ENCODE assay signal across 1 fruit fly cellular context in the genomic region with DNA sequence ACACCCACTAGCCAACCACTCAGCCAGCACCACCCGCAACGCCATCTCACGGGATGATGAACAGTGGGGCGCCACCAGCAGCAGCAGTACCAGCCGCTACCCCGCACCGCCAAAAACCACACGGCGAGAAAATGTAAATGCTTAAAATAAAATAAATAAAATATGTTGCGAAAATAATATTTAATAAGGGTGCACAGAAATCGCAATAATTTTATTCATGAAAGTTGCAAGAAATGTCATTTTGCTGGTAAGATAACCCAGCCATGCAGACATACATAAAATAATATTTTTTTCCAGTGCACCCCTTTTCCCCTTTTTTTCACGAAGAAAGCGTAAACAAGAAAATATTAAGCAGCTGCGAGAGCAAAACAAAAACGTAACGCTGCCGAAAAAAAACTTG.
A peak's percentile ranks its signal among the peaks of the same experiment; 100 is the strongest.
TF ChIP-seq lines count a peak whose summit lies in the region.

No protein-coding gene starts in this region.

TF ChIP-seq in whole organism, embryonic, 481 proteins besides CTCF, POLR2A, EP300 and RAD21 (continued from another document and continues in another):
- TF ChIP-seq Hr3 (GFP tag; optimal IDR thresholded peaks at IDR 0.05; lab: Kevin White, UChicago), result peak; percentile 49
- TF ChIP-seq ewg (GFP tag; optimal IDR thresholded peaks at IDR 0.05; lab: Kevin White, UChicago), result peak; percentile 38
- TF ChIP-seq sug (tag; optimal IDR thresholded peaks at IDR 0.05; lab: Kevin White, UChicago), result peak; percentile 37
- TF ChIP-seq CG15696 (tag; optimal IDR thresholded peaks at IDR 0.05; lab: Kevin White, UChicago), result peak; percentile 15
- peak; percentile 19 for TF ChIP-seq Chrac-16 (GFP tag; optimal IDR thresholded peaks at IDR 0.05; lab: Kevin White, UChicago)
- TF ChIP-seq CG7556 (GFP tag; optimal IDR thresholded peaks at IDR 0.05; lab: Kevin White, UChicago), result peak; percentile 85
- no peak for TF ChIP-seq sim (GFP tag; IDR thresholded peaks at IDR 0.05; lab: Robert Waterston, UW)
- TF ChIP-seq NFAT (GFP tag; IDR thresholded peaks at IDR 0.05; lab: Robert Waterston, UW), result no peak
- TF ChIP-seq dmrt99B (tag; optimal IDR thresholded peaks at IDR 0.05; lab: Kevin White, UChicago), result peak; percentile 78
- peak; percentile 39 for TF ChIP-seq CG12299 (tag; optimal IDR thresholded peaks at IDR 0.05; lab: Kevin White, UChicago)
- no peak for TF ChIP-seq tna (GFP tag; IDR thresholded peaks at IDR 0.05; lab: Robert Waterston, UW; ENCODE audit: partially characterized antibody)
- no peak for TF ChIP-seq mld (GFP tag; IDR thresholded peaks at IDR 0.05; lab: Robert Waterston, UW; ENCODE audit: partially characterized antibody)
- TF ChIP-seq CG5953 (GFP tag; IDR thresholded peaks at IDR 0.05; lab: Robert Waterston, UW), result no peak
- peak; percentile 46 for TF ChIP-seq esg (GFP tag; conservative IDR thresholded peaks at IDR 0.05; lab: Robert Waterston, UW)
- TF ChIP-seq sob (GFP tag; IDR thresholded peaks at IDR 0.05; lab: Robert Waterston, UW), result peak; percentile 70
- TF ChIP-seq chinmo (GFP tag; IDR thresholded peaks at IDR 0.05; lab: Robert Waterston, UW; ENCODE audit: partially characterized antibody), result no peak
- peak; percentile 39; the same call in 1 of the 3 replicates for TF ChIP-seq CG34422 (GFP tag; IDR thresholded peaks at IDR 0.05; lab: Robert Waterston, UW)
- peak; percentile 28 for TF ChIP-seq CG3407 (GFP tag; optimal IDR thresholded peaks at IDR 0.05; lab: Kevin White, UChicago)
- peak; percentile 58 for TF ChIP-seq CG15514 (GFP tag; optimal IDR thresholded peaks at IDR 0.05; lab: Kevin White, UChicago)
- peak; percentile 60 for TF ChIP-seq fd96Cb (tag; optimal IDR thresholded peaks at IDR 0.05; lab: Kevin White, UChicago)
- no peak for TF ChIP-seq ERR (GFP tag; optimal IDR thresholded peaks at IDR 0.05; lab: Kevin White, UChicago)
- TF ChIP-seq tgo (GFP tag; IDR thresholded peaks at IDR 0.05; lab: Robert Waterston, UW), result peak; percentile 72
- peak; percentile 47; the same call in 1 of the 2 replicates for TF ChIP-seq ara (GFP tag; IDR thresholded peaks at IDR 0.05; lab: Robert Waterston, UW)
- TF ChIP-seq CG7357 (GFP tag; IDR thresholded peaks at IDR 0.05; lab: Robert Waterston, UW), result peak; percentile 67; the same call in 1 of the 3 replicates
- peak; percentile 51 for TF ChIP-seq D19A (tag; optimal IDR thresholded peaks at IDR 0.05; lab: Kevin White, UChicago)
- TF ChIP-seq phol (tag; optimal IDR thresholded peaks at IDR 0.05; lab: Kevin White, UChicago), result peak; percentile 66
- TF ChIP-seq CG4730 (GFP tag; IDR thresholded peaks at IDR 0.05; lab: Robert Waterston, UW), result peak; percentile 64; the same call in 1 of the 2 replicates
- TF ChIP-seq Lhr (GFP tag; optimal IDR thresholded peaks at IDR 0.05; lab: Kevin White, UChicago), result no peak
- TF ChIP-seq CG17385 (GFP tag; optimal IDR thresholded peaks at IDR 0.05; lab: Kevin White, UChicago), result peak; percentile 61
- peak; percentile 48 for TF ChIP-seq CG4328 (GFP tag; optimal IDR thresholded peaks at IDR 0.05; lab: Kevin White, UChicago)
- TF ChIP-seq CG43689 (GFP tag; IDR thresholded peaks at IDR 0.05; lab: Robert Waterston, UW), result 0 out of 2 replicates have a peak, but pooled peaks have one; percentile 11
- peak; percentile 47 for TF ChIP-seq CG14667 (GFP tag; IDR thresholded peaks at IDR 0.05; lab: Robert Waterston, UW)
- TF ChIP-seq CG17361 (GFP tag; IDR thresholded peaks at IDR 0.05; lab: Robert Waterston, UW), result peak; percentile 66; the same call in 2 of the 3 replicates
- no peak for TF ChIP-seq gfzf (GFP tag; optimal IDR thresholded peaks at IDR 0.05; lab: Kevin White, UChicago)
- TF ChIP-seq sqz (GFP tag; optimal IDR thresholded peaks at IDR 0.05; lab: Kevin White, UChicago), result peak; percentile 40
- peak; percentile 67; the same call in 1 of the 2 replicates for TF ChIP-seq ttk (GFP tag; IDR thresholded peaks at IDR 0.05; lab: Robert Waterston, UW)
- peak; percentile 58 for TF ChIP-seq E2f1 (GFP tag; IDR thresholded peaks at IDR 0.05; lab: Robert Waterston, UW)
- TF ChIP-seq gem (tag; optimal IDR thresholded peaks at IDR 0.05; lab: Kevin White, UChicago), result peak; percentile 83
- TF ChIP-seq pum (GFP tag; optimal IDR thresholded peaks at IDR 0.05; lab: Kevin White, UChicago), result no peak
- TF ChIP-seq stc (GFP tag; IDR thresholded peaks at IDR 0.05; lab: Robert Waterston, UW), result peak; percentile 55; the same call in 1 of the 2 replicates
- peak; percentile 2 for TF ChIP-seq oc (tag; optimal IDR thresholded peaks at IDR 0.05; lab: Kevin White, UChicago)
- TF ChIP-seq CG33557 (GFP tag; optimal IDR thresholded peaks at IDR 0.05; lab: Kevin White, UChicago), result no peak
- 0 out of 2 replicates have a peak, but pooled peaks have one; percentile 20 for TF ChIP-seq CG1024 (GFP tag; IDR thresholded peaks at IDR 0.05; lab: Robert Waterston, UW)
- TF ChIP-seq CG2875 (GFP tag; optimal IDR thresholded peaks at IDR 0.05; lab: Kevin White, UChicago), result peak; percentile 29
- peak; percentile 41 for TF ChIP-seq zfh2 (GFP tag; optimal IDR thresholded peaks at IDR 0.05; lab: Kevin White, UChicago)
- TF ChIP-seq psq (GFP tag; optimal IDR thresholded peaks at IDR 0.05; lab: Kevin White, UChicago), result no peak
- peak; percentile 18 for TF ChIP-seq CrebB (tag; optimal IDR thresholded peaks at IDR 0.05; lab: Kevin White, UChicago)
- TF ChIP-seq Blimp-1 (GFP tag; optimal IDR thresholded peaks at IDR 0.05; lab: Kevin White, UChicago), result peak; percentile 66
- peak; percentile 37 for TF ChIP-seq CG17829 (tag; optimal IDR thresholded peaks at IDR 0.05; lab: Kevin White, UChicago)
- TF ChIP-seq vnd (GFP tag; IDR thresholded peaks at IDR 0.05; lab: Robert Waterston, UW; ENCODE audit: partially characterized antibody), result no peak
- TF ChIP-seq CG10321 (GFP tag; IDR thresholded peaks at IDR 0.05; lab: Robert Waterston, UW), result peak; percentile 19; the same call in 1 of the 2 replicates
- TF ChIP-seq sr (GFP tag; IDR thresholded peaks at IDR 0.05; lab: Robert Waterston, UW), result peak; percentile 23; the same call in 1 of the 3 replicates
- no peak for TF ChIP-seq CG7987 (GFP tag; optimal IDR thresholded peaks at IDR 0.05; lab: Kevin White, UChicago)
- peak; percentile 78 for TF ChIP-seq CG11504 (tag; optimal IDR thresholded peaks at IDR 0.05; lab: Kevin White, UChicago)
- TF ChIP-seq corto (GFP tag; optimal IDR thresholded peaks at IDR 0.05; lab: Kevin White, UChicago), result no peak
- no peak for TF ChIP-seq crol (GFP tag; IDR thresholded peaks at IDR 0.05; lab: Robert Waterston, UW)
- peak; percentile 66 for TF ChIP-seq CG12659 (GFP tag; optimal IDR thresholded peaks at IDR 0.05; lab: Kevin White, UChicago)
- peak; percentile 29 for TF ChIP-seq CG11723 (GFP tag; optimal IDR thresholded peaks at IDR 0.05; lab: Kevin White, UChicago)
- TF ChIP-seq CG8924 (tag; optimal IDR thresholded peaks at IDR 0.05; lab: Kevin White, UChicago), result peak; percentile 65
- TF ChIP-seq bcd (GFP tag; optimal IDR thresholded peaks at IDR 0.05; lab: Kevin White, UChicago), result peak; percentile 62
- no peak for TF ChIP-seq CG7928 (GFP tag; optimal IDR thresholded peaks at IDR 0.05; lab: Kevin White, UChicago)
- TF ChIP-seq ftz-f1 (GFP tag; optimal IDR thresholded peaks at IDR 0.05; lab: Kevin White, UChicago), result no peak
- TF ChIP-seq CG17802 (tag; optimal IDR thresholded peaks at IDR 0.05; lab: Kevin White, UChicago), result no peak
- no peak for TF ChIP-seq CG2129 (GFP tag; IDR thresholded peaks at IDR 0.05; lab: Robert Waterston, UW; ENCODE audit: partially characterized antibody)
- peak; percentile 60 for TF ChIP-seq org-1 (GFP tag; optimal IDR thresholded peaks at IDR 0.05; lab: Kevin White, UChicago)
- TF ChIP-seq Deaf1 (tag; optimal IDR thresholded peaks at IDR 0.05; lab: Kevin White, UChicago), result peak; percentile 40
- TF ChIP-seq ranshi (GFP tag; IDR thresholded peaks at IDR 0.05; lab: Robert Waterston, UW), result peak; percentile 34; the same call in 1 of the 2 replicates
- no peak for TF ChIP-seq trh (GFP tag; optimal IDR thresholded peaks at IDR 0.05; lab: Kevin White, UChicago)
- TF ChIP-seq Ada2b (GFP tag; IDR thresholded peaks at IDR 0.05; lab: Robert Waterston, UW), result peak; percentile 58
- TF ChIP-seq Vsx1 (GFP tag; optimal IDR thresholded peaks at IDR 0.05; lab: Kevin White, UChicago), result peak; percentile 4
- peak; percentile 57 for TF ChIP-seq tap (tag; optimal IDR thresholded peaks at IDR 0.05; lab: Kevin White, UChicago)
- peak; percentile 21 for TF ChIP-seq bab2 (GFP tag; optimal IDR thresholded peaks at IDR 0.05; lab: Kevin White, UChicago)
- peak; percentile 32; the same call in 1 of the 2 replicates for TF ChIP-seq ap (GFP tag; IDR thresholded peaks at IDR 0.05; lab: Robert Waterston, UW)
- peak; percentile 41 for TF ChIP-seq Nf-YC (tag; optimal IDR thresholded peaks at IDR 0.05; lab: Kevin White, UChicago)
- peak; percentile 66 for TF ChIP-seq ind (GFP tag; optimal IDR thresholded peaks at IDR 0.05; lab: Kevin White, UChicago)
- peak; percentile 65 for TF ChIP-seq Aef1 (GFP tag; IDR thresholded peaks at IDR 0.05; lab: Robert Waterston, UW)
- TF ChIP-seq CG9876 (GFP tag; optimal IDR thresholded peaks at IDR 0.05; lab: Kevin White, UChicago), result no peak
- peak; percentile 49; the same call in 1 of the 2 replicates for TF ChIP-seq klu (GFP tag; IDR thresholded peaks at IDR 0.05; lab: Robert Waterston, UW)
- peak; percentile 9 for TF ChIP-seq kah (GFP tag; optimal IDR thresholded peaks at IDR 0.05; lab: Kevin White, UChicago)
- no peak for TF ChIP-seq cad (GFP tag; optimal IDR thresholded peaks at IDR 0.05; lab: Kevin White, UChicago)
- TF ChIP-seq fd102C (GFP tag; optimal IDR thresholded peaks at IDR 0.05; lab: Kevin White, UChicago), result no peak
- TF ChIP-seq CG2120 (GFP tag; optimal IDR thresholded peaks at IDR 0.05; lab: Kevin White, UChicago), result peak; percentile 72
- no peak for TF ChIP-seq Ets65A (GFP tag; lab: Kevin White, UChicago)
- TF ChIP-seq B-H1 (GFP tag; IDR thresholded peaks at IDR 0.05; lab: Robert Waterston, UW), result peak; percentile 56
- TF ChIP-seq BtbVII (GFP tag; optimal IDR thresholded peaks at IDR 0.05; lab: Kevin White, UChicago), result peak; percentile 58
- TF ChIP-seq unpg (GFP tag; optimal IDR thresholded peaks at IDR 0.05; lab: Kevin White, UChicago), result peak; percentile 71
- peak; percentile 32 for TF ChIP-seq CG1647 (GFP tag; optimal IDR thresholded peaks at IDR 0.05; lab: Kevin White, UChicago)
- TF ChIP-seq CG10267 (tag; optimal IDR thresholded peaks at IDR 0.05; lab: Kevin White, UChicago), result peak; percentile 39
- TF ChIP-seq row (GFP tag; IDR thresholded peaks at IDR 0.05; lab: Robert Waterston, UW), result peak; percentile 81
- TF ChIP-seq Ptx1 (GFP tag; IDR thresholded peaks at IDR 0.05; lab: Robert Waterston, UW), result peak; percentile 80
- TF ChIP-seq ci (GFP tag; IDR thresholded peaks at IDR 0.05; lab: Robert Waterston, UW), result peak; percentile 77; the same call in 2 of the 3 replicates
- peak; percentile 38 for TF ChIP-seq CG4820 (GFP tag; optimal IDR thresholded peaks at IDR 0.05; lab: Kevin White, UChicago)
- no peak for TF ChIP-seq lov (optimal IDR thresholded peaks at IDR 0.05; lab: Kevin White, UChicago)
- TF ChIP-seq lov (GFP tag; IDR thresholded peaks at IDR 0.05; lab: Robert Waterston, UW), result no peak
- TF ChIP-seq Eip74EF (GFP tag; optimal IDR thresholded peaks at IDR 0.05; lab: Kevin White, UChicago), result peak in 1 of 2 experiments; percentile 29
- no peak for TF ChIP-seq CG42726 (GFP tag; IDR thresholded peaks at IDR 0.05; lab: Robert Waterston, UW; ENCODE audit: partially characterized antibody)
- TF ChIP-seq HLH54F (GFP tag; optimal IDR thresholded peaks at IDR 0.05; lab: Kevin White, UChicago), result peak; percentile 60
- TF ChIP-seq sd (tag; optimal IDR thresholded peaks at IDR 0.05; lab: Kevin White, UChicago), result no peak
- TF ChIP-seq tio (GFP tag; optimal IDR thresholded peaks at IDR 0.05; lab: Kevin White, UChicago), result peak; percentile 36
- peak; percentile 21 for TF ChIP-seq odd (GFP tag; optimal IDR thresholded peaks at IDR 0.05; lab: Kevin White, UChicago)
- TF ChIP-seq CG13296 (GFP tag; optimal IDR thresholded peaks at IDR 0.05; lab: Kevin White, UChicago), result peak; percentile 72
- TF ChIP-seq CG4617 (GFP tag; optimal IDR thresholded peaks at IDR 0.05; lab: Kevin White, UChicago; ENCODE audit: borderline replicate concordance), result no peak
- peak; percentile 22 to 71 for TF ChIP-seq Hr51 (GFP tag; optimal IDR thresholded peaks at IDR 0.05; lab: Kevin White, UChicago)
- peak; percentile 72 for TF ChIP-seq grau (tag; optimal IDR thresholded peaks at IDR 0.05; lab: Kevin White, UChicago)
- TF ChIP-seq inv (GFP tag; IDR thresholded peaks at IDR 0.05; lab: Robert Waterston, UW; ENCODE audit: partially characterized antibody), result no peak
- peak; percentile 75 for TF ChIP-seq Sox102F (GFP tag; optimal IDR thresholded peaks at IDR 0.05; lab: Kevin White, UChicago)
- TF ChIP-seq CG18619 (GFP tag; optimal IDR thresholded peaks at IDR 0.05; lab: Kevin White, UChicago), result peak; percentile 44
- no peak for TF ChIP-seq CG16813 (GFP tag; IDR thresholded peaks at IDR 0.05; lab: Robert Waterston, UW; ENCODE audit: partially characterized antibody)
- TF ChIP-seq nmo (GFP tag; optimal IDR thresholded peaks at IDR 0.05; lab: Kevin White, UChicago), result peak; percentile 38
- TF ChIP-seq Max (GFP tag; optimal IDR thresholded peaks at IDR 0.05; lab: Kevin White, UChicago), result peak; percentile 32
- TF ChIP-seq CG31224 (GFP tag; IDR thresholded peaks at IDR 0.05; lab: Robert Waterston, UW), result peak; percentile 59
- no peak for TF ChIP-seq CG15073 (GFP tag; optimal IDR thresholded peaks at IDR 0.05; lab: Kevin White, UChicago)
- TF ChIP-seq scrt (GFP tag; optimal IDR thresholded peaks at IDR 0.05; lab: Kevin White, UChicago), result peak; percentile 66
- TF ChIP-seq CG2678 (tag; optimal IDR thresholded peaks at IDR 0.05; lab: Kevin White, UChicago), result peak; percentile 83
- TF ChIP-seq zf30C (GFP tag; optimal IDR thresholded peaks at IDR 0.05; lab: Kevin White, UChicago), result peak; percentile 32
- peak; percentile 70 for TF ChIP-seq HLH3B (GFP tag; IDR thresholded peaks at IDR 0.05; lab: Robert Waterston, UW)
- TF ChIP-seq CkIIα-i1 (GFP tag; IDR thresholded peaks at IDR 0.05; lab: Robert Waterston, UW), result no peak
- TF ChIP-seq CoRest (tag; optimal IDR thresholded peaks at IDR 0.05; lab: Kevin White, UChicago), result peak; percentile 77
- TF ChIP-seq lab (GFP tag; optimal IDR thresholded peaks at IDR 0.05; lab: Kevin White, UChicago), result peak; percentile 86
- peak; percentile 25 for TF ChIP-seq mam (GFP tag; optimal IDR thresholded peaks at IDR 0.05; lab: Kevin White, UChicago)
- TF ChIP-seq CG13775 (GFP tag; optimal IDR thresholded peaks at IDR 0.05; lab: Kevin White, UChicago), result peak; percentile 51
- TF ChIP-seq slou (GFP tag; optimal IDR thresholded peaks at IDR 0.05; lab: Kevin White, UChicago), result peak; percentile 60
- TF ChIP-seq Hsf (GFP tag; optimal IDR thresholded peaks at IDR 0.05; lab: Kevin White, UChicago), result peak; percentile 51
- peak; percentile 66; the same call in 2 of the 3 replicates for TF ChIP-seq Mrtf (GFP tag; IDR thresholded peaks at IDR 0.05; lab: Robert Waterston, UW)
